Fruit fly (Drosophila melanogaster) whole organism, embryonic: ENCODE measurements around the gene CG9839.
A peak's percentile ranks its signal among the peaks of the same experiment; 100 is the strongest.

Experiments used
- Atf-2 ChIP-seq: fragments of 200-800 bp; sonication (Bioruptor generic); optimal IDR thresholded peaks from 2 replicates; lab custom pipeline; 2016; ENCODE audit warnings: missing biosample characterization, missing genetic modification characterization
- Atf6 ChIP-seq: fragments of 200-800 bp; sonication (Bioruptor generic); IDR thresholded peaks from 2 replicates; pipeline ENCODE4 v1.3.6; 2022; ENCODE audit warnings: missing biosample characterization, missing genetic modification characterization
- Awh ChIP-seq: fragments of 200-800 bp; sonication (Bioruptor generic); IDR thresholded peaks from 2 replicates; pipeline ENCODE4, ENCODE4 v1.3.6; 2022; ENCODE audit warnings: missing biosample characterization, missing genetic modification characterization
- CG10147 ChIP-seq: fragments of 200-800 bp; sonication (Bioruptor generic); optimal IDR thresholded peaks from 2 replicates; lab custom pipeline; 2019; ENCODE audit warnings: missing biosample characterization, mild to moderate bottlenecking, missing genetic modification characterization, moderate library complexity
- CG10209 ChIP-seq: fragments of 200-800 bp; sonication (Bioruptor generic); optimal IDR thresholded peaks from 3 replicates; lab custom pipeline; 2017; ENCODE audit warnings: missing biosample characterization, mild to moderate bottlenecking, missing genetic modification characterization, missing genetic modification reagents
- CG10654 ChIP-seq: fragments of 200-800 bp; sonication (Bioruptor generic); optimal IDR thresholded peaks from 2 replicates; lab custom pipeline; 2016; ENCODE audit warnings: missing biosample characterization, missing genetic modification characterization
- CG1529 ChIP-seq: fragments of 200-800 bp; sonication (Bioruptor generic); optimal IDR thresholded peaks from 3 replicates; lab custom pipeline; 2018; ENCODE audit warnings: missing biosample characterization, missing genetic modification characterization
- CG1647 ChIP-seq: fragments of 200-800 bp; sonication (Bioruptor generic); optimal IDR thresholded peaks from 3 replicates; lab custom pipeline; 2016; ENCODE audit warnings: missing biosample characterization, missing genetic modification characterization
- CG16813 ChIP-seq: fragments of 200-800 bp; sonication (Bioruptor generic); IDR thresholded peaks from 3 replicates; pipeline ENCODE4 v1.3.6; 2022; ENCODE audit warnings: missing biosample characterization, missing genetic modification characterization; ENCODE audit not compliant: partially characterized antibody
- CG16815 ChIP-seq: fragments of 200-800 bp; sonication (Bioruptor generic); optimal IDR thresholded peaks from 3 replicates; lab custom pipeline; 2017; ENCODE audit warnings: missing biosample characterization, mild to moderate bottlenecking, missing genetic modification characterization
- CG17359 ChIP-seq: fragments of 200-800 bp; sonication (Bioruptor generic); optimal IDR thresholded peaks from 3 replicates; lab custom pipeline; 2018; ENCODE audit warnings: missing biosample characterization, mild to moderate bottlenecking, missing genetic modification characterization, moderate library complexity
- CG17361 ChIP-seq: fragments of 200-800 bp; sonication (Bioruptor generic); IDR thresholded peaks from 3 replicates; pipeline ENCODE4 v1.3.6; 2022; ENCODE audit warnings: missing biosample characterization, missing genetic modification characterization
- CG17612 ChIP-seq: fragments of 200-800 bp; sonication (Bioruptor generic); IDR thresholded peaks from 2 replicates; pipeline ENCODE4 v1.3.6; 2022; ENCODE audit warnings: missing biosample characterization, missing genetic modification characterization
- CG30403 ChIP-seq: fragments of 200-800 bp; sonication (Bioruptor generic); optimal IDR thresholded peaks from 3 replicates; lab custom pipeline; 2016; ENCODE audit warnings: missing biosample characterization, missing genetic modification characterization
- CG34224 ChIP-seq: fragments of 200-800 bp; sonication (Bioruptor generic); IDR thresholded peaks from 3 replicates; pipeline ENCODE4 v1.3.6; 2022; ENCODE audit warnings: missing biosample characterization, missing genetic modification characterization; ENCODE audit not compliant: partially characterized antibody
- CG3726 ChIP-seq: fragments of 200-800 bp; sonication (Bioruptor generic); IDR thresholded peaks from 3 replicates; pipeline ENCODE4, ENCODE4 v1.3.6; 2022; ENCODE audit warnings: missing biosample characterization, missing genetic modification characterization
- CG4360 ChIP-seq: fragments of 200-800 bp; sonication (Bioruptor generic); IDR thresholded peaks from 2 replicates; pipeline ENCODE4 v1.3.6; 2022; ENCODE audit warnings: missing biosample characterization, missing genetic modification characterization
- CG4424 ChIP-seq: fragments of 200-800 bp; sonication (Bioruptor generic); optimal IDR thresholded peaks from 3 replicates; lab custom pipeline; 2016; ENCODE audit warnings: missing biosample characterization, missing genetic modification characterization
- CG4617 ChIP-seq: fragments of 200-800 bp; sonication (Bioruptor generic); optimal IDR thresholded peaks from 3 replicates; lab custom pipeline; 2016; ENCODE audit warnings: missing biosample characterization, missing genetic modification characterization, borderline replicate concordance
- CG5953 ChIP-seq: fragments of 200-800 bp; sonication (Bioruptor generic); IDR thresholded peaks from 2 replicates; pipeline ENCODE4 v1.3.6; 2022; ENCODE audit warnings: missing biosample characterization, missing genetic modification characterization
- CG7271 ChIP-seq: fragments of 200-800 bp; sonication (Bioruptor generic); optimal IDR thresholded peaks from 2 replicates; lab custom pipeline; 2018; ENCODE audit warnings: missing biosample characterization, mild to moderate bottlenecking, missing genetic modification characterization, moderate library complexity
- CG9727 ChIP-seq: fragments of 200-800 bp; sonication (Bioruptor generic); optimal IDR thresholded peaks from 3 replicates; lab custom pipeline; 2017; ENCODE audit warnings: missing biosample characterization, mild to moderate bottlenecking, missing genetic modification characterization
- D19A ChIP-seq: fragments of 200-800 bp; optimal IDR thresholded peaks from 3 replicates; lab custom pipeline; 2019; ENCODE audit warnings: missing biosample characterization, mild to moderate bottlenecking, missing genetic modification characterization, moderate library complexity
- Dll ChIP-seq: fragments of 200-800 bp; sonication (Bioruptor generic); IDR thresholded peaks from 4 replicates; pipeline ENCODE4 v1.3.6; 2022; ENCODE audit warnings: missing biosample characterization, missing genetic modification characterization; ENCODE audit not compliant: partially characterized antibody
- Doc3 ChIP-seq: fragments of 200-800 bp; sonication (Bioruptor generic); IDR thresholded peaks from 3 replicates; pipeline ENCODE4 v1.3.6; 2022; ENCODE audit warnings: missing biosample characterization, missing genetic modification characterization; ENCODE audit not compliant: partially characterized antibody
- Dref ChIP-seq: fragments of 200-800 bp; sonication (Bioruptor generic); IDR thresholded peaks from 2 replicates; pipeline ENCODE4 v1.3.6; 2022; ENCODE audit warnings: missing biosample characterization, missing genetic modification characterization
- H15 ChIP-seq: fragments of 200-800 bp; sonication (Bioruptor generic); IDR thresholded peaks from 3 replicates; pipeline ENCODE4 v1.3.6; 2022; ENCODE audit warnings: missing biosample characterization, missing genetic modification characterization
- HHEX ChIP-seq: fragments of 200-800 bp; sonication (Bioruptor generic); optimal IDR thresholded peaks from 3 replicates; lab custom pipeline; 2017; ENCODE audit warnings: missing biosample characterization, mild to moderate bottlenecking, missing genetic modification characterization, missing genetic modification reagents
- HLH54F ChIP-seq: fragments of 200-800 bp; sonication (Bioruptor generic); optimal IDR thresholded peaks from 3 replicates; lab custom pipeline; 2016; ENCODE audit warnings: missing biosample characterization, missing genetic modification characterization
- Hmx ChIP-seq: fragments of 200-800 bp; sonication (Bioruptor generic); optimal IDR thresholded peaks from 2 replicates; lab custom pipeline; 2016; ENCODE audit warnings: missing biosample characterization, missing genetic modification characterization
- Nf-YB ChIP-seq: fragments of 200-800 bp; sonication (Bioruptor generic); optimal IDR thresholded peaks from 3 replicates; lab custom pipeline; 2019; ENCODE audit warnings: missing biosample characterization, mild to moderate bottlenecking, missing genetic modification characterization, moderate library complexity
- amos ChIP-seq: fragments of 200-800 bp; sonication (Bioruptor generic); IDR thresholded peaks from 2 replicates; pipeline ENCODE4 v1.3.6; 2022; ENCODE audit warnings: missing biosample characterization, missing genetic modification characterization; ENCODE audit not compliant: partially characterized antibody
- chm ChIP-seq: fragments of 200-800 bp; sonication (Bioruptor generic); IDR thresholded peaks from 2 replicates; pipeline ENCODE4 v1.3.6; 2022; ENCODE audit warnings: missing biosample characterization, missing genetic modification characterization
- crc ChIP-seq: fragments of 200-800 bp; sonication (Bioruptor generic); optimal IDR thresholded peaks from 2 replicates; lab custom pipeline; 2016; ENCODE audit warnings: missing biosample characterization, missing genetic modification characterization
- crp ChIP-seq, 2 experiments: fragments of 200-800 bp; sonication (Bioruptor generic); optimal IDR thresholded peaks; 2 replicates in 1 of 2; 3 replicates in 1 of 2; lab custom pipeline; 2017; ENCODE audit warnings: missing biosample characterization in 2 of 2, missing genetic modification characterization in 2 of 2, mild to moderate bottlenecking in 1 of 2, moderate library complexity in 1 of 2
- dan ChIP-seq: fragments of 200-800 bp; sonication (Bioruptor generic); IDR thresholded peaks from 2 replicates; pipeline ENCODE4 v1.3.6; 2022; ENCODE audit warnings: missing biosample characterization, missing genetic modification characterization
- dpn ChIP-seq, 2 experiments: fragments of 200-800 bp; sonication (Bioruptor generic); optimal IDR thresholded peaks; 3 replicates each; lab custom pipeline; 2016; ENCODE audit warnings: missing biosample characterization in 2 of 2, missing genetic modification characterization in 2 of 2
- h ChIP-seq: fragments of >200 bp; optimal IDR thresholded peaks from 2 replicates; lab custom pipeline; 2017
- knrl ChIP-seq: fragments of 200-800 bp; sonication (Bioruptor generic); IDR thresholded peaks from 3 replicates; pipeline ENCODE4 v1.3.6; 2022; ENCODE audit warnings: missing biosample characterization, missing genetic modification characterization; ENCODE audit not compliant: partially characterized antibody
- lola ChIP-seq, 3 experiments: fragments of >200 bp in 2 of 3; fragments of 200-800 bp in 1 of 3; sonication (Bioruptor generic) in 1 of 3; optimal IDR thresholded peaks; 2 replicates each; lab custom pipeline; 2017 to 2019; ENCODE audit warnings: missing biosample characterization in 3 of 3, missing genetic modification characterization in 3 of 3, mild to moderate bottlenecking in 1 of 3, moderate library complexity in 1 of 3
- nerfin-2 ChIP-seq: fragments of 200-800 bp; sonication (Bioruptor generic); IDR thresholded peaks from 2 replicates; pipeline ENCODE4 v1.3.6; 2022; ENCODE audit warnings: missing biosample characterization, missing genetic modification characterization; ENCODE audit not compliant: partially characterized antibody
- p53 ChIP-seq: fragments of 200-800 bp; sonication (Bioruptor generic); optimal IDR thresholded peaks from 2 replicates; lab custom pipeline; 2016; ENCODE audit warnings: missing biosample characterization, missing genetic modification characterization
- rib ChIP-seq: fragments of 200-800 bp; sonication (Bioruptor generic); IDR thresholded peaks from 2 replicates; pipeline ENCODE4 v1.3.6; 2022; ENCODE audit warnings: missing biosample characterization, missing genetic modification characterization
- sens ChIP-seq: fragments of 200-800 bp; sonication (Bioruptor generic); peaks from one replicate; lab custom pipeline; 2016; ENCODE audit warnings: missing biosample characterization, missing genetic modification characterization
- seq ChIP-seq: fragments of 200-800 bp; sonication (Bioruptor generic); IDR thresholded peaks from 2 replicates; pipeline ENCODE4 v1.3.6; 2022; ENCODE audit warnings: missing biosample characterization, missing genetic modification characterization
- sqz ChIP-seq: fragments of 200-800 bp; sonication (Bioruptor generic); optimal IDR thresholded peaks from 3 replicates; lab custom pipeline; 2018; ENCODE audit warnings: missing biosample characterization, mild to moderate bottlenecking, missing genetic modification characterization
- ttk ChIP-seq: fragments of 200-800 bp; sonication (Bioruptor generic); IDR thresholded peaks from 2 replicates; pipeline ENCODE4 v2.1.2; 2022; ENCODE audit warnings: missing biosample characterization, missing genetic modification characterization
- unpg ChIP-seq: fragments of 200-800 bp; sonication (Bioruptor generic); optimal IDR thresholded peaks from 3 replicates; lab custom pipeline; 2018; ENCODE audit warnings: missing biosample characterization, mild to moderate bottlenecking, missing genetic modification characterization, moderate library complexity

Gene CG9839

dm6 chr3R:8810397-8811184 lies 5.0 kb upstream of the CG9839 start (continued):
- TF ChIP-seq CG7271 (tag; lab: Kevin White, UChicago), result no peak
- TF ChIP-seq Doc3 (GFP tag; lab: Robert Waterston, UW), result no peak
- peak in 1 of 3 experiments; percentile 62 for TF ChIP-seq lola (GFP tag; optimal IDR thresholded peaks at IDR 0.05; lab: Kevin White, UChicago)
- TF ChIP-seq amos (GFP tag; lab: Robert Waterston, UW), result no peak; the same call in 1 of the 2 replicates
- peak; percentile 85 for TF ChIP-seq sqz (GFP tag; lab: Kevin White, UChicago)
- peak; percentile 59 for TF ChIP-seq HLH54F (GFP tag; lab: Kevin White, UChicago)
- peak in 1 of 2 experiments; percentile 46 for TF ChIP-seq crp (GFP tag; optimal IDR thresholded peaks at IDR 0.05; lab: Kevin White, UChicago)
- TF ChIP-seq Atf-2, result peak; percentile 52
- TF ChIP-seq h, result no peak
- no peak; the same call in 1 of the 2 replicates for TF ChIP-seq Dref
- peak; percentile 83 for TF ChIP-seq unpg (GFP tag; lab: Kevin White, UChicago)
- TF ChIP-seq CG30403 (GFP tag; lab: Kevin White, UChicago), result no peak
- TF ChIP-seq crc (GFP tag; lab: Kevin White, UChicago), result no peak
- peak; percentile 76 for TF ChIP-seq CG5953
- peak; percentile 93 for TF ChIP-seq HHEX (GFP tag; lab: Kevin White, UChicago)
- TF ChIP-seq CG1529 (GFP tag; lab: Kevin White, UChicago), result peak; percentile 90
- peak; percentile 0 for TF ChIP-seq CG10147
- peak; percentile 94 for TF ChIP-seq Awh
- TF ChIP-seq rib (GFP tag; lab: Robert Waterston, UW), result peak; percentile 87
- TF ChIP-seq CG10654 (GFP tag; lab: Kevin White, UChicago), result peak; percentile 75
- TF ChIP-seq CG1647 (GFP tag; lab: Kevin White, UChicago), result peak; percentile 73
- TF ChIP-seq CG17612, result no peak; the same call in 1 of the 2 replicates
- no peak for TF ChIP-seq CG34224
- TF ChIP-seq dpn (GFP tag; optimal IDR thresholded peaks at IDR 0.05; lab: Kevin White, UChicago), result peak in 1 of 2 experiments; percentile 70
- 0 out of 3 replicates have a peak, but pooled peaks have one; percentile 16 for TF ChIP-seq H15
- no peak for TF ChIP-seq dan (GFP tag; lab: Robert Waterston, UW)
- TF ChIP-seq CG9727 (GFP tag; lab: Kevin White, UChicago), result peak; percentile 77
- TF ChIP-seq Nf-YB (GFP tag; lab: Kevin White, UChicago), result peak; percentile 71
- TF ChIP-seq p53, result peak; percentile 62
- TF ChIP-seq Dll (GFP tag; lab: Robert Waterston, UW), result no peak
- TF ChIP-seq ttk (GFP tag; lab: Robert Waterston, UW), result no peak; the same call in 1 of the 2 replicates
- TF ChIP-seq CG4424 (GFP tag; lab: Kevin White, UChicago), result peak; percentile 44
- TF ChIP-seq CG16815 (GFP tag; lab: Kevin White, UChicago), result no peak
- peak; percentile 92 for TF ChIP-seq sens (GFP tag; lab: Kevin White, UChicago)
- peak; percentile 90 for TF ChIP-seq seq
- peak; percentile 59 for TF ChIP-seq D19A
- TF ChIP-seq CG10209 (GFP tag; lab: Kevin White, UChicago), result peak; percentile 86
- peak; percentile 85 for TF ChIP-seq Atf6
- TF ChIP-seq Hmx (GFP tag; lab: Kevin White, UChicago), result no peak
- peak; percentile 31; the same call in 1 of the 3 replicates for TF ChIP-seq CG3726 (GFP tag; lab: Robert Waterston, UW)
- TF ChIP-seq CG4360, result peak; percentile 72
- peak; percentile 93 for TF ChIP-seq chm (GFP tag; lab: Robert Waterston, UW)
- no peak; the same call in 2 of the 3 replicates for TF ChIP-seq CG17361
- peak; percentile 91 for TF ChIP-seq CG17359
- peak; percentile 29 for TF ChIP-seq CG4617 (GFP tag; lab: Kevin White, UChicago)
- no peak for TF ChIP-seq CG16813 (GFP tag; lab: Robert Waterston, UW)
- TF ChIP-seq nerfin-2 (GFP tag; lab: Robert Waterston, UW), result no peak
- no peak for TF ChIP-seq knrl (GFP tag; lab: Robert Waterston, UW)
